Fruit fly (Drosophila melanogaster): ENCODE results near the gene Elp1.
A peak's percentile ranks its signal among the peaks of the same experiment; 100 is the strongest.

The Elp1 gene

DNA sequence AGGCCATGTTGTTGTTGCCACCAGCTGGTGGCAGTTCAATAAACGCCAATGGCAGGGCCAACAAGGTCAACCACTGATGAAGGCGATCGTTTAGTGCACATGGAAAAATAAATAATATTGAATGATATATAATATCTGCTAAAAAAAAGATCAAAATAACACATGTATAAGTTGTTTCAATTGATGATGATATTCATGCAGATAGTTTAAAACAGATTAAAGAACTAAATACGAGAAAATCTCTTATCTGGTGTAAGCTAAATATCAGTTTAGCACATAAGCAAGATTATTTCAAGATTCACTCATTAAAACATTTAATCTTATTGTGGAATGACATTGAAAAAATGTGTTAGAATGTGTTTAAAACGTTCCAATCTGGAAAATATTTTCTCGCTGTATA, 12.7 kb downstream of the Elp1 start (continued):
- TF ChIP-seq CG15514 (GFP tag; optimal IDR thresholded peaks at IDR 0.05) (no peak), CG17328 (GFP tag; IDR thresholded peaks at IDR 0.05) (0 out of 2 replicates have a peak, but pooled peaks have one; percentile 13), Drgx (GFP tag; IDR thresholded peaks at IDR 0.05) (no peak), Ptx1 (GFP tag; IDR thresholded peaks at IDR 0.05) (peak; percentile 62), CG10321 (GFP tag; IDR thresholded peaks at IDR 0.05) (no peak), HmgD (GFP tag; optimal IDR thresholded peaks at IDR 0.05) (no peak), CG15601 (tag; optimal IDR thresholded peaks at IDR 0.05) (peak; percentile 19), CG10959 (GFP tag; IDR thresholded peaks at IDR 0.05) (no peak), pfk (GFP tag; optimal IDR thresholded peaks at IDR 0.05) (no peak), CG10209 (GFP tag; optimal IDR thresholded peaks at IDR 0.05) (peak; percentile 49), Lhr (GFP tag; optimal IDR thresholded peaks at IDR 0.05) (no peak), Tbp (GFP tag; optimal IDR thresholded peaks at IDR 0.05) (no peak), al (GFP tag; IDR thresholded peaks at IDR 0.05) (no peak), repo (GFP tag; optimal IDR thresholded peaks at IDR 0.05) (no peak), CG31441 (GFP tag; IDR thresholded peaks at IDR 0.05) (peak; percentile 66), CG11398 (GFP tag; optimal IDR thresholded peaks at IDR 0.05) (no peak), MTF-1 (GFP tag; optimal IDR thresholded peaks at IDR 0.05; ENCODE audit: borderline replicate concordance) (no peak), tx (GFP tag; optimal IDR thresholded peaks at IDR 0.05) (no peak), CG17385 (GFP tag; optimal IDR thresholded peaks at IDR 0.05) (peak; percentile 31), lbe (GFP tag; optimal IDR thresholded peaks at IDR 0.05) (no peak), cad (GFP tag; optimal IDR thresholded peaks at IDR 0.05) (no peak), CG3281 (GFP tag; optimal IDR thresholded peaks at IDR 0.05) (no peak), p53 (GFP tag; optimal IDR thresholded peaks at IDR 0.05) (no peak), pzg (GFP tag; optimal IDR thresholded peaks at IDR 0.05) (no peak), pho (GFP tag; optimal IDR thresholded peaks at IDR 0.05) (no peak), CG12391 (tag; optimal IDR thresholded peaks at IDR 0.05) (peak; percentile 65), Adf1 (GFP tag; IDR thresholded peaks at IDR 0.05) (no peak), maf-S (GFP tag; optimal IDR thresholded peaks at IDR 0.05) (no peak), CG3995 (GFP tag; optimal IDR thresholded peaks at IDR 0.05) (no peak), odd (GFP tag; optimal IDR thresholded peaks at IDR 0.05) (peak; percentile 48), CG4820 (GFP tag; optimal IDR thresholded peaks at IDR 0.05) (peak; percentile 23), sim (GFP tag; IDR thresholded peaks at IDR 0.05) (no peak), onecut (GFP tag; IDR thresholded peaks at IDR 0.05) (no peak), Dfd (GFP tag; optimal IDR thresholded peaks at IDR 0.05) (no peak), CG13287 (GFP tag; IDR thresholded peaks at IDR 0.05; ENCODE audit: partially characterized antibody) (no peak), ind (GFP tag; optimal IDR thresholded peaks at IDR 0.05) (peak; percentile 34), otp (GFP tag; IDR thresholded peaks at IDR 0.05) (no peak), Doc2 (GFP tag; IDR thresholded peaks at IDR 0.05) (no peak), tna (GFP tag; IDR thresholded peaks at IDR 0.05; ENCODE audit: partially characterized antibody) (no peak), CG2199 (GFP tag; IDR thresholded peaks at IDR 0.05) (no peak), HLHmδ (GFP tag; optimal IDR thresholded peaks at IDR 0.05) (no peak), Jarid2 (GFP tag; optimal IDR thresholded peaks at IDR 0.05) (no peak), peb (GFP tag; IDR thresholded peaks at IDR 0.05) (no peak), vnd (GFP tag; IDR thresholded peaks at IDR 0.05; ENCODE audit: partially characterized antibody) (no peak), Aef1 (GFP tag; IDR thresholded peaks at IDR 0.05) (no peak), lmd (GFP tag; IDR thresholded peaks at IDR 0.05) (peak; percentile 52), cas (GFP tag; IDR thresholded peaks at IDR 0.05) (no peak), D (optimal IDR thresholded peaks at IDR 0.05) (no peak), D (GFP tag; optimal IDR thresholded peaks at IDR 0.05) (peak; percentile 1), Trl (optimal IDR thresholded peaks at IDR 0.05) (no peak), Trl (GFP tag; optimal IDR thresholded peaks at IDR 0.05) (no peak), ERR (GFP tag; optimal IDR thresholded peaks at IDR 0.05) (no peak), yki (optimal IDR thresholded peaks at IDR 0.05) (no peak), CG12236 (GFP tag; optimal IDR thresholded peaks at IDR 0.05) (no peak)
